Fruit fly (Drosophila melanogaster): ENCODE results near the gene Cpr67B.
A peak's percentile ranks its signal among the peaks of the same experiment; 100 is the strongest.

Cpr67B gene

DNA sequence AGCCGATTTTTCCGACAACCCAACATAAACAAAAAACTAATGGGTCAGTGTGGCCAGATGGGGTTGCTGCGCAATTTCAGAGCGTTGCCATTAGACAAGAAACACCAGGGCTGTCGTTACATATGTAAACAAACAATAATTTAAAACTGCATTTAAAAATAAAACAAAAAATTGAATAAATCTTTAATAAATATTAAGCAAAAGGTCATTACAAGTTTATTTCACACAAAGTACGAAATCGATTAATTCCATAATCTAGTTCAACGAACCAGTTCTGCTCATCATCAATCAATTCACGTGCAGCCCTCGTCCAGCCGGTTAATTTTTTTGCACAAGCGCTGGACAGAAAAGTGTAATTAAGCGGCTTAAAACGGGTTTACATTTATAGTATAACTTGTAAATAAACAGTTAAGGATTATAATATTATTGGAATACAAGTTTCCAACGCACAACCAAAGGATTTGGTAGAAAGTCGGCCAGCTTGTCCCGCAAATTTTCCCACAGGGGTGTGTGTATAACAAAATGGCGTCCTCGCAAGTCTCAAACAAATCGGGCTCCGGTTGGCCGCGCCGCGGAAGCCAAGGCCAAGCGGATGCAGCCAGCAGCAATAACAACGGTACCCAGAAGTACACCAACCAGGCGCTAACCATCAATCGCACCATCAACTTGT, 6.3 kb downstream of the Cpr67B start, which contains the start of the genes CG4022 and Cpsf5 (continued):
- TF ChIP-seq CG12071 (GFP tag; optimal IDR thresholded peaks at IDR 0.05): peak; percentile 27
- peak; percentile 90 for TF ChIP-seq CG8924 (tag; optimal IDR thresholded peaks at IDR 0.05)
- peak; percentile 100 for TF ChIP-seq CG15514 (GFP tag; optimal IDR thresholded peaks at IDR 0.05)
- peak; percentile 87 for TF ChIP-seq fd3F (GFP tag; optimal IDR thresholded peaks at IDR 0.05)
- TF ChIP-seq CG6689 (GFP tag; IDR thresholded peaks at IDR 0.05): peak; percentile 79
- TF ChIP-seq run (tag; optimal IDR thresholded peaks at IDR 0.05): peak; percentile 54
- TF ChIP-seq HLHmδ (GFP tag; optimal IDR thresholded peaks at IDR 0.05): no peak
- TF ChIP-seq Fer3 (tag; optimal IDR thresholded peaks at IDR 0.05): peak; percentile 78
- TF ChIP-seq Trl (optimal IDR thresholded peaks at IDR 0.05): no peak
- peak; percentile 57 for TF ChIP-seq Trl (GFP tag; optimal IDR thresholded peaks at IDR 0.05)
- peak; percentile 66 for TF ChIP-seq CG1024 (GFP tag; IDR thresholded peaks at IDR 0.05)
- TF ChIP-seq Hr39 (optimal IDR thresholded peaks at IDR 0.05): no peak
- peak; percentile 61 for TF ChIP-seq pum (GFP tag; optimal IDR thresholded peaks at IDR 0.05)
- peak; percentile 41; the same call in 1 of the 2 replicates for TF ChIP-seq Scr (GFP tag; IDR thresholded peaks at IDR 0.05; ENCODE audit: partially characterized antibody)
- TF ChIP-seq CG13287 (GFP tag; IDR thresholded peaks at IDR 0.05; ENCODE audit: partially characterized antibody): peak; percentile 68
- TF ChIP-seq Antp (GFP tag; optimal IDR thresholded peaks at IDR 0.05): peak; percentile 48
- TF ChIP-seq CG17802 (tag; optimal IDR thresholded peaks at IDR 0.05): peak; percentile 42
- peak; percentile 91 for TF ChIP-seq CG17829 (tag; optimal IDR thresholded peaks at IDR 0.05)
- peak; percentile 92 for TF ChIP-seq sens (GFP tag)
- TF ChIP-seq sens-2 (GFP tag; IDR thresholded peaks at IDR 0.05): 0 out of 2 replicates have a peak, but pooled peaks have one; percentile 29
- TF ChIP-seq CG2889 (GFP tag; IDR thresholded peaks at IDR 0.05): peak; percentile 77
- TF ChIP-seq CG4707 (GFP tag; optimal IDR thresholded peaks at IDR 0.05): peak; percentile 23
- TF ChIP-seq CG17385 (GFP tag; optimal IDR thresholded peaks at IDR 0.05): peak; percentile 81
- no peak for TF ChIP-seq CG14965 (GFP tag; optimal IDR thresholded peaks at IDR 0.05; ENCODE audit: borderline replicate concordance)
- peak; percentile 80 for TF ChIP-seq Oaz (GFP tag; IDR thresholded peaks at IDR 0.05)
- no peak for TF ChIP-seq fu2 (GFP tag; optimal IDR thresholded peaks at IDR 0.05)
- TF ChIP-seq mirr (GFP tag; optimal IDR thresholded peaks at IDR 0.05): peak; percentile 48
- peak; percentile 87 for TF ChIP-seq CG17328 (GFP tag; IDR thresholded peaks at IDR 0.05)
- TF ChIP-seq CTCF (GFP tag; optimal IDR thresholded peaks at IDR 0.05): no peak
- peak; percentile 52 for TF ChIP-seq Asciz (GFP tag; optimal IDR thresholded peaks at IDR 0.05)
- TF ChIP-seq grn (GFP tag; optimal IDR thresholded peaks at IDR 0.05): peak; percentile 35
- peak; percentile 85; the same call in 2 of the 3 replicates for TF ChIP-seq so (GFP tag; IDR thresholded peaks at IDR 0.05)
- TF ChIP-seq Hr78 (GFP tag; optimal IDR thresholded peaks at IDR 0.05): no peak
- peak; percentile 90 for TF ChIP-seq CG30403 (GFP tag; optimal IDR thresholded peaks at IDR 0.05)
- TF ChIP-seq Hey (tag; optimal IDR thresholded peaks at IDR 0.05): no peak
- no peak for TF ChIP-seq Tbp (GFP tag; optimal IDR thresholded peaks at IDR 0.05)
- no peak for TF ChIP-seq nerfin-2 (GFP tag; IDR thresholded peaks at IDR 0.05; ENCODE audit: partially characterized antibody)
- peak; percentile 52 for TF ChIP-seq CG11723 (GFP tag; optimal IDR thresholded peaks at IDR 0.05)
- TF ChIP-seq unpg (GFP tag; optimal IDR thresholded peaks at IDR 0.05): peak; percentile 87
- TF ChIP-seq tup (GFP tag; optimal IDR thresholded peaks at IDR 0.05): peak; percentile 41
- TF ChIP-seq unc-4 (GFP tag; IDR thresholded peaks at IDR 0.05; ENCODE audit: partially characterized antibody): 0 out of 2 replicates have a peak, but pooled peaks have one; percentile 16
- no peak; the same call in 1 of the 2 replicates for TF ChIP-seq dimm (GFP tag; IDR thresholded peaks at IDR 0.05)
- TF ChIP-seq bcd (GFP tag; optimal IDR thresholded peaks at IDR 0.05): peak; percentile 73
- TF ChIP-seq Ets97D (GFP tag; optimal IDR thresholded peaks at IDR 0.05): peak; percentile 63
- TF ChIP-seq Bdp1 (GFP tag; optimal IDR thresholded peaks at IDR 0.05): peak; percentile 67
- TF ChIP-seq CG7839 (tag; optimal IDR thresholded peaks at IDR 0.05): peak; percentile 79
- no peak for TF ChIP-seq CG1832 (GFP tag; optimal IDR thresholded peaks at IDR 0.05)
- peak; percentile 77 for TF ChIP-seq Sin3A (optimal IDR thresholded peaks at IDR 0.05)
- TF ChIP-seq CG14860 (GFP tag; IDR thresholded peaks at IDR 0.05; ENCODE audit: partially characterized antibody): no peak
- peak; percentile 72 for TF ChIP-seq NFAT (GFP tag; IDR thresholded peaks at IDR 0.05)
